Fruit fly (Drosophila melanogaster): Measurements from ENCODE around the gene para.

para gene

dm6 chrX:16420048-16420447 lies 112.8 kb downstream of the para start (continued):
- TF ChIP-seq Mes4 (GFP tag; optimal IDR thresholded peaks at IDR 0.05) (no peak), CG12219 (GFP tag; optimal IDR thresholded peaks at IDR 0.05) (no peak), nerfin-1 (tag; optimal IDR thresholded peaks at IDR 0.05) (no peak), rib (GFP tag; IDR thresholded peaks at IDR 0.05) (no peak), sens (GFP tag) (peak; percentile 76), CG8290 (GFP tag; optimal IDR thresholded peaks at IDR 0.05) (no peak), CG8290 (tag; optimal IDR thresholded peaks at IDR 0.05) (peak in 1 of 2 experiments; percentile 54), da (GFP tag; optimal IDR thresholded peaks at IDR 0.05) (no peak), Pdp1 (GFP tag; optimal IDR thresholded peaks at IDR 0.05) (peak in 1 of 2 experiments; percentile 28), CG18764 (GFP tag; optimal IDR thresholded peaks at IDR 0.05) (no peak), pan (optimal IDR thresholded peaks at IDR 0.05) (no peak), pan (GFP tag; optimal IDR thresholded peaks at IDR 0.05 in 1 of 2, IDR thresholded peaks at IDR 0.05 in 1 of 2) (peak in 1 of 2 experiments; percentile 14), CG10267 (tag; optimal IDR thresholded peaks at IDR 0.05) (no peak), CG13894 (tag; optimal IDR thresholded peaks at IDR 0.05) (no peak), ken (GFP tag; IDR thresholded peaks at IDR 0.05) (no peak), odd (GFP tag; optimal IDR thresholded peaks at IDR 0.05) (no peak), E2f1 (GFP tag; IDR thresholded peaks at IDR 0.05) (no peak), CG18599 (GFP tag; optimal IDR thresholded peaks at IDR 0.05) (peak; percentile 49), CG10366 (GFP tag; IDR thresholded peaks at IDR 0.05) (no peak), Fer3 (tag; optimal IDR thresholded peaks at IDR 0.05) (peak; percentile 3), CG8765 (GFP tag; IDR thresholded peaks at IDR 0.05) (no peak), Opbp (GFP tag; IDR thresholded peaks at IDR 0.05; ENCODE audit: partially characterized antibody) (no peak), CG7987 (GFP tag; optimal IDR thresholded peaks at IDR 0.05) (peak; percentile 35), CG12942 (GFP tag; optimal IDR thresholded peaks at IDR 0.05) (no peak), CG8924 (tag; optimal IDR thresholded peaks at IDR 0.05) (no peak), CG5953 (GFP tag; IDR thresholded peaks at IDR 0.05) (no peak), CG15601 (tag; optimal IDR thresholded peaks at IDR 0.05) (no peak), Adf1 (GFP tag; IDR thresholded peaks at IDR 0.05) (no peak), Dp (GFP tag; optimal IDR thresholded peaks at IDR 0.05) (no peak), HLH54F (GFP tag; optimal IDR thresholded peaks at IDR 0.05) (no peak), CG3281 (GFP tag; optimal IDR thresholded peaks at IDR 0.05) (peak; percentile 12), ato (GFP tag; IDR thresholded peaks at IDR 0.05; ENCODE audit: partially characterized antibody) (no peak), CG7928 (GFP tag; optimal IDR thresholded peaks at IDR 0.05) (no peak), CG12744 (GFP tag; optimal IDR thresholded peaks at IDR 0.05) (no peak), Meics (GFP tag; optimal IDR thresholded peaks at IDR 0.05) (peak; percentile 3), D (optimal IDR thresholded peaks at IDR 0.05) (no peak), D (GFP tag; optimal IDR thresholded peaks at IDR 0.05) (no peak), CG8388 (GFP tag; optimal IDR thresholded peaks at IDR 0.05) (no peak), CG10321 (GFP tag; IDR thresholded peaks at IDR 0.05) (no peak), CG9215 (GFP tag; IDR thresholded peaks at IDR 0.05) (no peak), wek (GFP tag; optimal IDR thresholded peaks at IDR 0.05) (peak; percentile 6), CG2199 (GFP tag; IDR thresholded peaks at IDR 0.05) (no peak), CG2678 (tag; optimal IDR thresholded peaks at IDR 0.05) (peak; percentile 42), CG13296 (GFP tag; optimal IDR thresholded peaks at IDR 0.05) (peak; percentile 52), CG1603 (tag; optimal IDR thresholded peaks at IDR 0.05) (peak; percentile 11), btn (GFP tag; optimal IDR thresholded peaks at IDR 0.05) (no peak), tll (GFP tag; optimal IDR thresholded peaks at IDR 0.05) (no peak), Eip74EF (GFP tag; optimal IDR thresholded peaks at IDR 0.05) (no peak), CG7786 (GFP tag; optimal IDR thresholded peaks at IDR 0.05) (no peak), pfk (GFP tag; optimal IDR thresholded peaks at IDR 0.05) (no peak), danr (GFP tag; IDR thresholded peaks at IDR 0.05) (no peak), fd3F (GFP tag; optimal IDR thresholded peaks at IDR 0.05) (peak; percentile 10)

Measured in whole organism, embryonic.